Worm (Caenorhabditis elegans) whole organism, late embryonic: ENCODE results near the gene T05B11.4.

Source experiments
- C08G9.2 ChIP-seq: sonication (generic microtip); optimal IDR thresholded peaks from 2 replicates; lab custom pipeline; 2016; ENCODE audit warnings: mild to moderate bottlenecking, missing genetic modification characterization, moderate library complexity, missing compliant biosample characterization
- F13H6.1 ChIP-seq: sonication (generic microtip); optimal IDR thresholded peaks from 2 replicates; lab custom pipeline; 2016; ENCODE audit warnings: missing genetic modification characterization, missing compliant biosample characterization
- K02D7.2 ChIP-seq: sonication (generic microtip); optimal IDR thresholded peaks from 2 replicates; lab custom pipeline; 2017; ENCODE audit warnings: mild to moderate bottlenecking, missing genetic modification characterization, missing compliant biosample characterization
- T23F11.4 ChIP-seq: fragments of 200-800 bp; sonication (Bioruptor generic); optimal IDR thresholded peaks from 2 replicates; lab custom pipeline; 2018; ENCODE audit warnings: mild to moderate bottlenecking, missing genetic modification characterization, missing compliant biosample characterization
- ahr-1 ChIP-seq: sonication (generic microtip); optimal IDR thresholded peaks from 2 replicates; lab custom pipeline; 2016; ENCODE audit warnings: missing genetic modification characterization, missing compliant biosample characterization
- ama-1 ChIP-seq: fragments of 150-350 bp; optimal IDR thresholded peaks from 2 replicates; lab custom pipeline; 2014
- ceh-14 ChIP-seq: sonication (generic microtip); optimal IDR thresholded peaks from 2 replicates; lab custom pipeline; 2016; ENCODE audit warnings: missing genotype, missing genetic modification characterization, missing compliant biosample characterization
- ceh-2 ChIP-seq: sonication (generic microtip); optimal IDR thresholded peaks from 2 replicates; lab custom pipeline; 2016; ENCODE audit warnings: missing genotype, missing genetic modification characterization, missing compliant biosample characterization
- ceh-22 ChIP-seq: sonication (generic microtip); optimal IDR thresholded peaks from 2 replicates; lab custom pipeline; 2017; ENCODE audit warnings: missing biosample characterization, missing genetic modification characterization
- ceh-30 ChIP-seq: fragments of 150-350 bp; optimal IDR thresholded peaks from 2 replicates; lab custom pipeline; 2014; ENCODE audit warnings: missing biosample characterization, missing genetic modification characterization
- ceh-34 ChIP-seq: sonication (generic microtip); optimal IDR thresholded peaks from 2 replicates; lab custom pipeline; 2016; ENCODE audit warnings: mild to moderate bottlenecking, missing genetic modification characterization, missing compliant biosample characterization
- dmd-4 ChIP-seq: sonication (generic microtip); optimal IDR thresholded peaks from 2 replicates; lab custom pipeline; 2016; ENCODE audit warnings: borderline replicate concordance, missing genetic modification characterization, missing compliant biosample characterization
- dve-1 ChIP-seq: sonication (generic microtip); optimal IDR thresholded peaks from 2 replicates; lab custom pipeline; 2017; ENCODE audit warnings: antibody characterized with exemption, mild to moderate bottlenecking, missing genetic modification characterization, missing compliant biosample characterization
- elt-2 ChIP-seq: sonication (generic microtip); optimal IDR thresholded peaks from 2 replicates; lab custom pipeline; 2016; ENCODE audit warnings: missing genetic modification reagents, missing genetic modification characterization, missing compliant biosample characterization
- elt-4 ChIP-seq: sonication (generic microtip); optimal IDR thresholded peaks from 2 replicates; lab custom pipeline; 2016; ENCODE audit warnings: missing genetic modification characterization, missing compliant biosample characterization
- gmeb-2 ChIP-seq: sonication (generic microtip); optimal IDR thresholded peaks from 2 replicates; lab custom pipeline; 2016; ENCODE audit warnings: missing genetic modification characterization, inconsistent platforms, missing compliant biosample characterization
- hlh-13 ChIP-seq: fragments of 200-800 bp; sonication (Bioruptor generic); optimal IDR thresholded peaks from 2 replicates; lab custom pipeline; 2018; ENCODE audit warnings: mild to moderate bottlenecking, missing genetic modification characterization, missing compliant biosample characterization
- hlh-30 ChIP-seq: sonication (generic microtip); optimal IDR thresholded peaks from 2 replicates; lab custom pipeline; 2017; ENCODE audit warnings: antibody characterized with exemption, missing genetic modification characterization, missing compliant biosample characterization; ENCODE audit not compliant: insufficient read depth
- lim-6 ChIP-seq: sonication (generic microtip); optimal IDR thresholded peaks from 2 replicates; lab custom pipeline; 2016; ENCODE audit warnings: missing genetic modification characterization, missing compliant biosample characterization
- lin-11 ChIP-seq: fragments of 200-800 bp; sonication (Bioruptor generic); optimal IDR thresholded peaks from 2 replicates; lab custom pipeline; 2018; ENCODE audit warnings: mild to moderate bottlenecking, missing genetic modification characterization, missing compliant biosample characterization
- nfya-1 ChIP-seq: sonication (generic microtip); optimal IDR thresholded peaks from 2 replicates; lab custom pipeline; 2017; ENCODE audit warnings: missing genetic modification characterization, mild to moderate bottlenecking, missing compliant biosample characterization, antibody characterized with exemption, moderate library complexity
- nhr-232 ChIP-seq: sonication (generic microtip); optimal IDR thresholded peaks from 2 replicates; lab custom pipeline; 2016; ENCODE audit warnings: missing genetic modification characterization, missing compliant biosample characterization
- npax-4 ChIP-seq: sonication (generic microtip); optimal IDR thresholded peaks from 2 replicates; lab custom pipeline; 2016; ENCODE audit warnings: missing genetic modification characterization, missing compliant biosample characterization
- odd-2 ChIP-seq: sonication (generic microtip); optimal IDR thresholded peaks from 2 replicates; lab custom pipeline; 2017; ENCODE audit warnings: antibody characterized with exemption, mild to moderate bottlenecking, missing genetic modification characterization, missing compliant biosample characterization
- pag-3 ChIP-seq: sonication (generic microtip); optimal IDR thresholded peaks from 2 replicates; lab custom pipeline; 2016; ENCODE audit warnings: missing compliant biosample characterization, missing genetic modification characterization, borderline replicate concordance
- pat-9 ChIP-seq: fragments of 200-800 bp; sonication (Bioruptor generic); optimal IDR thresholded peaks from 2 replicates; lab custom pipeline; 2018; ENCODE audit warnings: mild to moderate bottlenecking, missing genetic modification characterization, moderate library complexity, missing compliant biosample characterization
- pax-1 ChIP-seq: fragments of 150-350 bp; optimal IDR thresholded peaks from 2 replicates; lab custom pipeline; 2014; ENCODE audit warnings: missing biosample characterization, missing genetic modification characterization
- pros-1 ChIP-seq: fragments of 150-350 bp; optimal IDR thresholded peaks from 2 replicates; lab custom pipeline; 2014; ENCODE audit warnings: missing biosample characterization, missing genetic modification reagents, missing genetic modification characterization
- sdc-2 ChIP-seq: sonication (generic microtip); optimal IDR thresholded peaks from 2 replicates; lab custom pipeline; 2016; ENCODE audit warnings: missing genotype, missing genetic modification characterization, missing compliant biosample characterization
- sox-2 ChIP-seq: fragments of 200-800 bp; sonication (Bioruptor generic); IDR thresholded peaks from 2 replicates; pipeline ENCODE4 v1.3.6; 2022; ENCODE audit warnings: missing genetic modification reagents, missing genetic modification characterization, missing compliant biosample characterization
- sox-4 ChIP-seq: sonication (generic microtip); optimal IDR thresholded peaks from 2 replicates; lab custom pipeline; 2017; ENCODE audit warnings: mild to moderate bottlenecking, missing genetic modification characterization, inconsistent platforms, missing compliant biosample characterization
- syd-9 ChIP-seq: sonication (generic microtip); optimal IDR thresholded peaks from 2 replicates; lab custom pipeline; 2016; ENCODE audit warnings: mild to moderate bottlenecking, missing genetic modification characterization, moderate library complexity, missing compliant biosample characterization
- ttx-3 ChIP-seq: sonication (generic microtip); optimal IDR thresholded peaks from 2 replicates; lab custom pipeline; 2016; ENCODE audit warnings: missing genetic modification reagents, missing genetic modification characterization, missing compliant biosample characterization
- unc-55 ChIP-seq: sonication (generic microtip); optimal IDR thresholded peaks from 2 replicates; lab custom pipeline; 2017; ENCODE audit warnings: missing biosample characterization, missing genetic modification reagents, missing genetic modification characterization
- unc-86 ChIP-seq: sonication (generic microtip); optimal IDR thresholded peaks from 2 replicates; lab custom pipeline; 2016; ENCODE audit warnings: missing genetic modification characterization, missing compliant biosample characterization

The T05B11.4 gene

ce11 chrV:7716034-7716433, 38.4 kb downstream of the T05B11.4 start, which contains the start of gene ZK105.12:
Gene ZK105.12 (minus strand): TSS chrV:7716134.
- no peak for TF ChIP-seq pat-9
- no peak for TF ChIP-seq ama-1
- TF ChIP-seq nfya-1 (tag; lab: Kevin White, UChicago) = no peak
- no peak for TF ChIP-seq hlh-30
- no peak for TF ChIP-seq syd-9 (tag; lab: Kevin White, UChicago)
- no peak for TF ChIP-seq ceh-30 (tag; lab: Kevin White, UChicago)
- TF ChIP-seq ceh-2 (tag; lab: Kevin White, UChicago) = no peak

- TF ChIP-seq unc-86 (tag; lab: Kevin White, UChicago) = no peak
- no peak for TF ChIP-seq K02D7.2
- TF ChIP-seq nfya-1 (tag; lab: Kevin White, UChicago) = no peak
- no peak for TF ChIP-seq dmd-4 (tag; lab: Kevin White, UChicago)
- no peak for TF ChIP-seq pat-9
- TF ChIP-seq syd-9 (tag; lab: Kevin White, UChicago) = no peak
- TF ChIP-seq lin-11 = no peak
- TF ChIP-seq pros-1 (tag; lab: Kevin White, UChicago) = no peak
- no peak for TF ChIP-seq sox-2 (GFP tag; lab: Robert Waterston, UW)
- no peak for TF ChIP-seq dve-1 (tag; lab: Kevin White, UChicago)
- no peak for TF ChIP-seq unc-55 (GFP tag; lab: Kevin White, UChicago)
- TF ChIP-seq nhr-232 (tag; lab: Kevin White, UChicago) = no peak
- TF ChIP-seq, all 69 proteins: peak for 0
Observed at ce11 chrV:7713691-7714090, 40.8 kb downstream of the T05B11.4 start, which contains the start of gene ZK105.1. Gene ZK105.1 (plus strand): TSS chrV:7713991.

ce11 chrV:7713072-7713471, 41.4 kb downstream of the T05B11.4 start, which contains the start of gene ZK105.13:
Gene ZK105.13 (minus strand): TSS chrV:7713172.
- TF ChIP-seq syd-9 (tag; lab: Kevin White, UChicago) = no peak
- no peak for TF ChIP-seq pag-3 (tag; lab: Kevin White, UChicago)
- no peak for TF ChIP-seq C08G9.2 (tag; lab: Kevin White, UChicago)
- no peak for TF ChIP-seq F13H6.1
- no peak for TF ChIP-seq ahr-1
- TF ChIP-seq unc-86 (tag; lab: Kevin White, UChicago) = no peak
- no peak for TF ChIP-seq hlh-13 (GFP tag; lab: Kevin White, UChicago)
- TF ChIP-seq sox-4 (tag; lab: Kevin White, UChicago) = no peak
- TF ChIP-seq hlh-30 = no peak

- TF ChIP-seq pat-9 (no peak), odd-2 (tag; lab: Kevin White, UChicago) (no peak), sox-2 (GFP tag; lab: Robert Waterston, UW) (no peak), T23F11.4 (GFP tag; lab: Kevin White, UChicago) (no peak), ttx-3 (tag; lab: Kevin White, UChicago) (no peak), pag-3 (tag; lab: Kevin White, UChicago) (no peak), hlh-30 (no peak), lim-6 (no peak), ceh-14 (tag; lab: Kevin White, UChicago) (no peak), pax-1 (no peak), elt-2 (no peak)
Observed at ce11 chrV:7708525-7708924, 45.9 kb downstream of the T05B11.4 start, which contains the start of gene ZK105.11. Gene ZK105.11 (minus strand): TSS chrV:7708625.

ce11 chrV:7705316-7705715, 49.1 kb downstream of the T05B11.4 start, which contains the start of gene srw-3:
Gene srw-3 (plus strand): TSS chrV:7705616.
- TF ChIP-seq ceh-2 (tag; lab: Kevin White, UChicago) (no peak), pros-1 (tag; lab: Kevin White, UChicago) (no peak), ama-1 (no peak), npax-4 (tag; lab: Kevin White, UChicago) (no peak), lim-6 (no peak), ceh-14 (tag; lab: Kevin White, UChicago) (no peak), sdc-2 (tag; lab: Kevin White, UChicago) (no peak), gmeb-2 (tag; lab: Kevin White, UChicago) (no peak), ceh-34 (tag; lab: Kevin White, UChicago) (no peak), elt-4 (tag; lab: Kevin White, UChicago) (no peak), ceh-22 (no peak), elt-2 (no peak)
